Fruit fly (Drosophila melanogaster): Measurements from ENCODE around the gene CG15317.

CG15317 gene

DNA sequence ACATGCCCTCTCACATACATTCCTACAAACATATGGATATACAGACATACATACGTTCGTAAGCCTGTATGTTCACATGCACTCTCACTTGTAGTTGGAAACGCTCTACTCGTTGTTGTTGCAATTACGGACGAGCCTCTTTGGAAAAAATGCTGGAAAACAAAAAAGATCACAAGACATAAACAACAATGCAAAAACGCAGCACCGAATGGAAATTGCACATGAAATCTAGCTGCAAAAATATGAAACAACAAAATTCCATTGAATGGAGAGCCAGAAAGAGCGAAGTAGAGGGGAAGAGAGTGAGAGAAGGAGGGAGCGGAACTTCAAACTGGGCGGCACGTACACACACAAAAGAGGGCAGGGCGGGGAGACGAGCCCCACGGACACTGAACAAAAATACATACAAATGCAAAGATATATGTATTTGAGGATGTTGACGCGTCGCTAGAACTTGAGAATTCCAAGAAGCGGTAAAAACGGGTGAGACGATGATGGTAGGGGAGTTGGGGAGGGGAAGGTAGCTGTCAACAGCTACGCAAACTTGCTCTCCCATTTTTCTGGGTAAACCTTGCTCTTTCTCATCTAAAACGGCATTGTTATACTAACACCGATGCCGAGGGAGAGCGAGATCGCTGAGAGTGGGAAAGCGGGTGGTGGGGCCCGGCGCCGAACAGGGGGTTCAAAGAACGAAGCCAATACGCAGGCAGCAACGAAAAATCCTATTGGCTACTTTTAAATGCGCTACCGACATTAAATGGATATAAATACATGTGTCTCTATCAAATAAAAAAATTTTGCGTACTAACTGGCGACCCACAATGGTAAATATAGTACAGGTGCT, 28.0 kb upstream of the CG15317 start (continued):
- TF ChIP-seq pan (optimal IDR thresholded peaks at IDR 0.05), result no peak
- TF ChIP-seq pan (GFP tag; optimal IDR thresholded peaks at IDR 0.05 in 1 of 2, IDR thresholded peaks at IDR 0.05 in 1 of 2), result peak in 1 of 2 experiments; percentile 35
- no peak for TF ChIP-seq CG12659 (GFP tag; optimal IDR thresholded peaks at IDR 0.05)
- peak; percentile 58 for TF ChIP-seq Dek (tag; optimal IDR thresholded peaks at IDR 0.05)
- TF ChIP-seq CG17186 (GFP tag; optimal IDR thresholded peaks at IDR 0.05), result no peak
- TF ChIP-seq CG3163 (GFP tag; optimal IDR thresholded peaks at IDR 0.05), result peak; percentile 15
- TF ChIP-seq CG43689 (GFP tag; IDR thresholded peaks at IDR 0.05), result no peak
- no peak for TF ChIP-seq bigmax (GFP tag; optimal IDR thresholded peaks at IDR 0.05)
- TF ChIP-seq D19B (GFP tag; optimal IDR thresholded peaks at IDR 0.05), result peak; percentile 40
- TF ChIP-seq corto (GFP tag; optimal IDR thresholded peaks at IDR 0.05), result no peak
- TF ChIP-seq CG34376 (GFP tag; optimal IDR thresholded peaks at IDR 0.05), result peak; percentile 86
- TF ChIP-seq CG31224 (GFP tag; IDR thresholded peaks at IDR 0.05), result 0 out of 2 replicates have a peak, but pooled peaks have one; percentile 13
- TF ChIP-seq vvl (GFP tag; IDR thresholded peaks at IDR 0.05), result 0 out of 2 replicates have a peak, but pooled peaks have one; percentile 17
- no peak for TF ChIP-seq Kr (GFP tag; optimal IDR thresholded peaks at IDR 0.05)
- no peak for TF ChIP-seq mld (GFP tag; IDR thresholded peaks at IDR 0.05; ENCODE audit: partially characterized antibody)
- TF ChIP-seq MESR4 (GFP tag; optimal IDR thresholded peaks at IDR 0.05), result no peak
- peak; percentile 68 for TF ChIP-seq CG15269 (tag; optimal IDR thresholded peaks at IDR 0.05)
- no peak for TF ChIP-seq NC2β (GFP tag; optimal IDR thresholded peaks at IDR 0.05)
- TF ChIP-seq Hr51 (GFP tag; optimal IDR thresholded peaks at IDR 0.05), result peak in 1 of 2 experiments; percentile 27
- TF ChIP-seq Sry-δ (GFP tag; optimal IDR thresholded peaks at IDR 0.05), result no peak
- no peak for TF ChIP-seq Doc2 (GFP tag; IDR thresholded peaks at IDR 0.05)
- no peak for TF ChIP-seq CG2199 (GFP tag; IDR thresholded peaks at IDR 0.05)
- TF ChIP-seq bsh (GFP tag; optimal IDR thresholded peaks at IDR 0.05), result no peak
- peak; percentile 32 for TF ChIP-seq Hmr (GFP tag; optimal IDR thresholded peaks at IDR 0.05)
- no peak for TF ChIP-seq CG2129 (GFP tag; IDR thresholded peaks at IDR 0.05; ENCODE audit: partially characterized antibody)
- no peak for TF ChIP-seq sc (optimal IDR thresholded peaks at IDR 0.05)
- no peak for TF ChIP-seq sc (GFP tag; optimal IDR thresholded peaks at IDR 0.05)
- no peak for TF ChIP-seq CG10431 (GFP tag; optimal IDR thresholded peaks at IDR 0.05)
- TF ChIP-seq CG14860 (GFP tag; IDR thresholded peaks at IDR 0.05; ENCODE audit: partially characterized antibody), result no peak
- TF ChIP-seq ap (GFP tag; IDR thresholded peaks at IDR 0.05), result no peak
- peak; percentile 73 for TF ChIP-seq dysf (GFP tag; IDR thresholded peaks at IDR 0.05)
- TF ChIP-seq wek (GFP tag; optimal IDR thresholded peaks at IDR 0.05), result no peak
- TF ChIP-seq CG10959 (GFP tag; IDR thresholded peaks at IDR 0.05), result no peak
- no peak for TF ChIP-seq fd64A (GFP tag; optimal IDR thresholded peaks at IDR 0.05)
- TF ChIP-seq CG12071 (GFP tag; optimal IDR thresholded peaks at IDR 0.05), result peak; percentile 2
- TF ChIP-seq CG14441 (GFP tag; IDR thresholded peaks at IDR 0.05), result peak; percentile 53; the same call in 1 of the 2 replicates
- no peak for TF ChIP-seq otp (GFP tag; IDR thresholded peaks at IDR 0.05)
- TF ChIP-seq stc (GFP tag; IDR thresholded peaks at IDR 0.05), result no peak
- TF ChIP-seq h (optimal IDR thresholded peaks at IDR 0.05), result no peak
- no peak for TF ChIP-seq CG7987 (GFP tag; optimal IDR thresholded peaks at IDR 0.05)
- TF ChIP-seq sima (GFP tag; optimal IDR thresholded peaks at IDR 0.05), result no peak
- no peak for TF ChIP-seq Jarid2 (GFP tag; optimal IDR thresholded peaks at IDR 0.05)
- no peak for TF ChIP-seq ewg (GFP tag; optimal IDR thresholded peaks at IDR 0.05)
- peak; percentile 54 for TF ChIP-seq NfI (GFP tag; optimal IDR thresholded peaks at IDR 0.05)
- TF ChIP-seq CG17328 (GFP tag; IDR thresholded peaks at IDR 0.05), result no peak
- no peak; the same call in 1 of the 3 replicates for TF ChIP-seq CG17361 (GFP tag; IDR thresholded peaks at IDR 0.05)
- no peak for TF ChIP-seq Taf1 (GFP tag; IDR thresholded peaks at IDR 0.05)
- no peak for TF ChIP-seq ranshi (GFP tag; IDR thresholded peaks at IDR 0.05)
- peak; percentile 36 for TF ChIP-seq CG13424 (tag; optimal IDR thresholded peaks at IDR 0.05)

Data from whole organism, embryonic.